Worm (Caenorhabditis elegans) whole organism, early embryonic: ENCODE measurements around the gene srz-38.
"Not testable (repeated sequence)": the region's sequence is repeated elsewhere in the genome, so short reads cannot be mapped to it uniquely, and the experiment has no call there.

Experiments
- B0310.2 ChIP-seq: sonication (generic microtip); optimal IDR thresholded peaks from 2 replicates; lab custom pipeline; 2016; ENCODE audit warnings: mild to moderate bottlenecking, missing genetic modification characterization, missing compliant biosample characterization
- F13C5.2 ChIP-seq: sonication (generic microtip); optimal IDR thresholded peaks from 2 replicates; lab custom pipeline; 2017; ENCODE audit warnings: mild to moderate bottlenecking, missing genetic modification characterization, inconsistent platforms, missing compliant biosample characterization
- aly-1 ChIP-seq: sonication (generic microtip); optimal IDR thresholded peaks from 2 replicates; lab custom pipeline; 2016; ENCODE audit warnings: missing genetic modification characterization, missing compliant biosample characterization
- ama-1 ChIP-seq: fragments of 150-350 bp; optimal IDR thresholded peaks from 2 replicates; lab custom pipeline; 2014
- ceh-13 ChIP-seq: fragments of 200-800 bp; sonication (Bioruptor generic); optimal IDR thresholded peaks from 2 replicates; lab custom pipeline; 2018; ENCODE audit warnings: mild to moderate bottlenecking, missing genetic modification characterization, missing compliant biosample characterization
- ceh-36 ChIP-seq: sonication (generic microtip); optimal IDR thresholded peaks from 2 replicates; lab custom pipeline; 2016; ENCODE audit warnings: missing genetic modification characterization, inconsistent platforms, missing compliant biosample characterization
- ets-7 ChIP-seq: sonication (generic microtip); optimal IDR thresholded peaks from 2 replicates; lab custom pipeline; 2016; ENCODE audit warnings: missing genotype, missing genetic modification characterization, missing compliant biosample characterization
- flt-1 ChIP-seq: fragments of 200-800 bp; sonication (Bioruptor generic); IDR thresholded peaks from 2 replicates; pipeline ENCODE4 v1.3.6; 2022; ENCODE audit warnings: missing genetic modification characterization, missing compliant biosample characterization
- hmbx-1 ChIP-seq: sonication (generic microtip); optimal IDR thresholded peaks from 2 replicates; lab custom pipeline; 2016; ENCODE audit warnings: mild to moderate bottlenecking, missing genetic modification characterization, missing compliant biosample characterization
- hmg-4 ChIP-seq: fragments of 200-800 bp; sonication (Bioruptor generic); optimal IDR thresholded peaks from 2 replicates; lab custom pipeline; 2018; ENCODE audit warnings: mild to moderate bottlenecking, missing genetic modification characterization, missing compliant biosample characterization
- pes-1 ChIP-seq: fragments of 200-800 bp; sonication (Bioruptor generic); IDR thresholded peaks from 2 replicates; pipeline ENCODE4 v1.3.6; 2022; ENCODE audit warnings: missing genetic modification reagents, missing genetic modification characterization, missing compliant biosample characterization
- scrt-1 ChIP-seq: fragments of 200-800 bp; sonication (Bioruptor generic); IDR thresholded peaks from 2 replicates; pipeline ENCODE4 v1.3.6; 2022; ENCODE audit warnings: missing genetic modification characterization, missing compliant biosample characterization
- sea-1 ChIP-seq: fragments of 200-800 bp; sonication (Bioruptor generic); conservative IDR thresholded peaks from 2 replicates; pipeline ENCODE4 v1.3.6; 2022; ENCODE audit warnings: missing genetic modification characterization, missing compliant biosample characterization
- tbx-11 ChIP-seq: fragments of 200-800 bp; sonication (Bioruptor generic); IDR thresholded peaks from 2 replicates; pipeline ENCODE4 v1.3.6; 2022; ENCODE audit warnings: missing genetic modification characterization, missing compliant biosample characterization
- tbx-37 ChIP-seq: fragments of 200-800 bp; sonication (Bioruptor generic); conservative IDR thresholded peaks from 2 replicates; pipeline ENCODE4 v1.3.6; 2022; ENCODE audit warnings: missing genetic modification reagents, missing genetic modification characterization, missing compliant biosample characterization
- tra-4 ChIP-seq: sonication (generic microtip); optimal IDR thresholded peaks from 2 replicates; lab custom pipeline; 2017; ENCODE audit warnings: missing genetic modification characterization, missing compliant biosample characterization

The srz-38 gene

DNA sequence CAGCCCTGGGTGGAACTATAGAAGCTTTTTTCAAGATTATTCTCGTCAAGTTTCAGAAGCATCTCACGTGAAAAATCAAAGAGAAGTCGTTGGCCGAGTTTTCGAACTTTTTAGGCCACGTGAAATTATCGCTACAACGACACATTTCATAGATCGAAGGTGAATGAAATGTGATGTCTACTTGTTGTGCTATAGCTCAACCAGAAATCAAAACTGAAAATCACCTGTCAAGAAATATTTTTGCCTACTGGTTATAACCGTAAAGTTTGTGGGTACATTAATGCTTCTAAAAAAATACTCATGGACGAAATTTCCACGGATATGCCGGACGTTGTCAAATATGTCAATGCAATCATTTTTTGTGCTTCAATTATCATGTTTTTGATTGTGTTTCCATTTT lies at the start of gene srz-38:
Gene srz-38 (plus strand): TSS at position 301 of the 400 bp plus-strand sequence.
- no peak for TF ChIP-seq B0310.2
- TF ChIP-seq pes-1 (GFP tag; lab: Robert Waterston, UW): no peak
- TF ChIP-seq ama-1 (lab: Kevin White, UChicago): no peak
- TF ChIP-seq hmg-4 (GFP tag; lab: Kevin White, UChicago): no peak
- no peak for TF ChIP-seq ceh-36 (tag; lab: Kevin White, UChicago)
- no peak for TF ChIP-seq aly-1 (tag; lab: Kevin White, UChicago)
- TF ChIP-seq ets-7: no peak
- no peak for TF ChIP-seq flt-1
- TF ChIP-seq tra-4: no peak
- TF ChIP-seq ceh-13 (GFP tag; lab: Kevin White, UChicago): no peak
- no peak for TF ChIP-seq F13C5.2 (tag; lab: Kevin White, UChicago)

DNA sequence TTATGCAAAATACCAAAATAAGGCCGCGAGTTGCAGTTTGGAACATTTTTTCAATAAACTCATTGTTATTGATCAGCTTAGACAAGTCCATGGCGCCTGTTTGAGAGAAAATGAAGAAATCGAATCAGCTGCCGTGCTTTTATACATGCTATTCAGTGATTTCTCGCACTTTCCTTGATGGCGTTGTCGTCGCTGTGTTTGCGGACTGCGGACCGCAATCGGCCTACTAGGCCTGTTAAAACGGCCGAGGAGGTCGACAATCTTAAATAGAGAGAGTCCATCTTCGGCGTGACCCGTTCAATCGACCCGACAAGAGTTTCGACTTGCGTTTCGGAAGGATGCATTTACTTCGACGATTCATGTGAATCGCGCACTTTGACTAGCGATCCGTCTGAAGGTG lies 44.4 kb upstream of the srz-38 start, which contains the start of gene srz-75:
Gene srz-75 (minus strand): TSS at position 101 of the 400 bp plus-strand sequence.
- TF ChIP-seq scrt-1 (GFP tag; lab: Robert Waterston, UW): no peak
- no peak for TF ChIP-seq pes-1 (GFP tag; lab: Robert Waterston, UW)
- TF ChIP-seq tbx-11 (GFP tag; lab: Robert Waterston, UW): no peak

- TF ChIP-seq ama-1 (lab: Kevin White, UChicago) (no peak), tbx-11 (GFP tag; lab: Robert Waterston, UW) (no peak)
Observed at ce11 chrIV:16293889-16294288, 41.2 kb upstream of the srz-38 start.

DNA sequence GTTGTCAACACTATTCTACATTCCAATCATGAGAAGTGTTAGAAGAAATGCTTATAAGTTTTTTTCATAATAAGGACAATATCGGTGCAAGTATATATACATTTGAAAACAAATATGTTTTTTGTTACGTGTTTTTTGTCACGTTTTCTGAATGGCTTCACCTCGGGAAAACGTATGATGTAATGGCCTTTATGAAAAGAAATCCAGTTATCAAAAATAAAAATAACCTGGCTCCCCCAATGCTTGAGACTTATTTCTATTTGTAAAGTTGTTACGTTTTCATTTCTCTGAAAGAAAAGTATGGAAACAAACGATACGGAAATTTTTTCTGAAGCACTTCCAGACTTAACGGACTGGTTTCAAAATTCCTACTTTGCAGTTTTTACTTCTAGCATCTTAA lies 36.3 kb upstream of the srz-38 start, which contains the start of gene srz-72:
Gene srz-72 (plus strand): TSS at position 301 of the 400 bp plus-strand sequence.
- TF ChIP-seq hmg-4 (GFP tag; lab: Kevin White, UChicago): no peak
- TF ChIP-seq F13C5.2 (tag; lab: Kevin White, UChicago): no peak
- no peak for TF ChIP-seq tra-4
- no peak for TF ChIP-seq tbx-37 (GFP tag; lab: Robert Waterston, UW)
- TF ChIP-seq hmbx-1 (tag; lab: Kevin White, UChicago): no peak
- no peak for TF ChIP-seq flt-1
- no peak for TF ChIP-seq ceh-13 (GFP tag; lab: Kevin White, UChicago)
- no peak for TF ChIP-seq tbx-11 (GFP tag; lab: Robert Waterston, UW)

DNA sequence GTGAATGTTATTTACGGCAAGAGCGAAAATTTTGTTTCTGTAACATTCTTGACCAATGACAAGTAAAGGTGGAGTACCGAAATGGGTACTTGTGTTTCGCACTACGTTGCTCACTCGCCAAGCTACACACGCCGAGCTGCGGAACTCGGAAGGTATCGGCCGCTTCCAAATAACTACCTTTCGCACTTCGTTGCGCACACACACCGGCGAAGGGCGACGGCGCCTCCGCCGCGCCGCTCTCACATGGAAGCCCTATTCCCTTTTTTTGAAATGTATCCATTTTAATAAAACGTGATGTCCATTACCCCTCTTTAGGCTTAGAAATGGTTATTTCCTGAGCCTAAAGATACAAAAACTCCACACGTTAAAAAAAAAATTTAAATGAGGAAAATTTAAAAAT lies 28.2 kb upstream of the srz-38 start:
- TF ChIP-seq tbx-11 (GFP tag; lab: Robert Waterston, UW): no peak

- TF ChIP-seq flt-1; hmg-4 (GFP tag; lab: Kevin White, UChicago); tbx-11 (GFP tag; lab: Robert Waterston, UW): not testable (repeated sequence)
Observed at ce11 chrIV:16307925-16308324, 27.2 kb upstream of the srz-38 start, which contains the start of gene rac-2. Gene rac-2 (plus strand): TSS chrIV:16308225.

ce11 chrIV:16310103-16310502 lies 25.0 kb upstream of the srz-38 start:
- TF ChIP-seq ama-1 (lab: Kevin White, UChicago) (no peak), tbx-37 (GFP tag; lab: Robert Waterston, UW) (no peak), ceh-13 (GFP tag; lab: Kevin White, UChicago) (no peak), tbx-11 (GFP tag; lab: Robert Waterston, UW) (no peak), pes-1 (GFP tag; lab: Robert Waterston, UW) (no peak), hmg-4 (GFP tag; lab: Kevin White, UChicago) (no peak), flt-1 (no peak), scrt-1 (GFP tag; lab: Robert Waterston, UW) (no peak), ceh-36 (tag; lab: Kevin White, UChicago) (no peak), aly-1 (tag; lab: Kevin White, UChicago) (no peak), ets-7 (no peak), B0310.2 (no peak), tra-4 (no peak)

DNA sequence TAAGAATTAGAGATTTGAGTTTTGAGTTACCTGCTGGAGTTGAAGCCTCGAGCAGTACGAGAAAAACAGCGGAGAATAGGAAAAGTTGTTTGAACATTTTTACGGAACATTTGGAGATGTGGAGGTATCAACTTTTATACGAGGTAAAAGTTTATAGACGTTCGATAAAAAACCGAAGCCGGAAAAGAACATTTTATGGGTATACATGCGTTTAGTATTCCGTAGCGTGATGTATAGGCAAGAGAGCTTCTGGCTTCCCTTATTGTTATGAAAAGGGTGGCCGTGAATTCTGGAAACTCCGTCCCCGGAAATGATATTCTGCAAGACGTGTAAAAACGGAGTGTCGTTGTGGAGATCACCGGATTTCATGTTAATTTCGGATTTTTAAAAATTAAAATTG lies 14.7 kb upstream of the srz-38 start, which contains the start of gene K03D3.5:
Gene K03D3.5 (minus strand): TSS at position 101 of the 400 bp plus-strand sequence.
- no peak for TF ChIP-seq ets-7

ce11 chrIV:16320866-16321265 lies 14.3 kb upstream of the srz-38 start, which contains the start of gene srz-61:
Gene srz-61 (plus strand): TSS chrIV:16321166.
- TF ChIP-seq flt-1 (no peak), hmbx-1 (tag; lab: Kevin White, UChicago) (no peak), ets-7 (no peak), pes-1 (GFP tag; lab: Robert Waterston, UW) (no peak), scrt-1 (GFP tag; lab: Robert Waterston, UW) (no peak), tbx-11 (GFP tag; lab: Robert Waterston, UW) (no peak), aly-1 (tag; lab: Kevin White, UChicago) (no peak), ama-1 (lab: Kevin White, UChicago) (no peak), tra-4 (no peak)

DNA sequence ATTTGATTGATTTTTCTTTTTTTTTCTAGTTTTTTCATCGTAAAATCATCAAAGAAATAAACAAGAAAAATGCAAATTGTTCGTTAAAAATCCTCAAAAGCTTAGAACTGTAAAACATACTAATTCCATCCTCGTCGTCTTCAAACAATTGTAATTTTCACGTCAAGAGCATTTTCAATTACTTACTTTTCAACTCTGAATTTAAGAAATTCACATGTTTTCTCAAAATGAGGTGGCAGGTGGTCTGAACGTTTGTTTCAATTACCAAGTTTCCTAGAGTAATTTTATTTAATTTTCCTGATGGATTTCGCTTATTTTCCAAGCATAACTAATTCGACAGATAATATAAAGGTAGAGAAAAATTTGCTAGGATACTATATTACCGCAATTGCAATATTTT lies 11.8 kb upstream of the srz-38 start, which contains the start of gene srz-104:
Gene srz-104 (plus strand): TSS at position 301 of the 400 bp plus-strand sequence.
- TF ChIP-seq hmbx-1 (tag; lab: Kevin White, UChicago): no peak
- no peak for TF ChIP-seq F13C5.2 (tag; lab: Kevin White, UChicago)
- TF ChIP-seq tbx-37 (GFP tag; lab: Robert Waterston, UW): no peak
- no peak for TF ChIP-seq ceh-36 (tag; lab: Kevin White, UChicago)
- no peak for TF ChIP-seq tra-4
- no peak for TF ChIP-seq B0310.2
- no peak for TF ChIP-seq sea-1
- no peak for TF ChIP-seq scrt-1 (GFP tag; lab: Robert Waterston, UW)
